Worm (Caenorhabditis elegans) whole organism, late embryonic: ENCODE measurements around the gene F56H9.2.

ENCODE experiments used
- C08G9.2 ChIP-seq: sonication (generic microtip); optimal IDR thresholded peaks from 2 replicates; lab custom pipeline; 2016; ENCODE audit warnings: mild to moderate bottlenecking, missing genetic modification characterization, moderate library complexity, missing compliant biosample characterization
- C38D4.7 ChIP-seq: fragments of 200-800 bp; sonication (Bioruptor generic); optimal IDR thresholded peaks from 2 replicates; lab custom pipeline; 2018; ENCODE audit warnings: mild to moderate bottlenecking, missing genetic modification characterization, moderate library complexity, missing compliant biosample characterization
- T23F11.4 ChIP-seq: fragments of 200-800 bp; sonication (Bioruptor generic); optimal IDR thresholded peaks from 2 replicates; lab custom pipeline; 2018; ENCODE audit warnings: mild to moderate bottlenecking, missing genetic modification characterization, missing compliant biosample characterization
- Y22D7AL.16 ChIP-seq: sonication (generic microtip); optimal IDR thresholded peaks from 2 replicates; lab custom pipeline; 2016; ENCODE audit warnings: missing genetic modification characterization, missing compliant biosample characterization
- ahr-1 ChIP-seq: sonication (generic microtip); optimal IDR thresholded peaks from 2 replicates; lab custom pipeline; 2016; ENCODE audit warnings: missing genetic modification characterization, missing compliant biosample characterization
- ama-1 ChIP-seq: fragments of 150-350 bp; optimal IDR thresholded peaks from 2 replicates; lab custom pipeline; 2014
- ceh-18 ChIP-seq: sonication (generic microtip); optimal IDR thresholded peaks from 2 replicates; lab custom pipeline; 2016; ENCODE audit warnings: missing genetic modification characterization, missing compliant biosample characterization
- ceh-19 ChIP-seq: fragments of 200-800 bp; sonication (Bioruptor generic); optimal IDR thresholded peaks from 2 replicates; lab custom pipeline; 2018; ENCODE audit warnings: mild to moderate bottlenecking, missing genetic modification characterization, missing compliant biosample characterization
- ceh-2 ChIP-seq: sonication (generic microtip); optimal IDR thresholded peaks from 2 replicates; lab custom pipeline; 2016; ENCODE audit warnings: missing genotype, missing genetic modification characterization, missing compliant biosample characterization
- ceh-22 ChIP-seq: sonication (generic microtip); optimal IDR thresholded peaks from 2 replicates; lab custom pipeline; 2017; ENCODE audit warnings: missing biosample characterization, missing genetic modification characterization
- ceh-24 ChIP-seq: sonication (generic microtip); optimal IDR thresholded peaks from 2 replicates; lab custom pipeline; 2016; ENCODE audit warnings: mild to moderate bottlenecking, missing genetic modification characterization, missing compliant biosample characterization
- ceh-30 ChIP-seq: fragments of 150-350 bp; optimal IDR thresholded peaks from 2 replicates; lab custom pipeline; 2014; ENCODE audit warnings: missing biosample characterization, missing genetic modification characterization
- ceh-31 ChIP-seq: sonication (generic microtip); optimal IDR thresholded peaks from 2 replicates; lab custom pipeline; 2016; ENCODE audit warnings: missing genetic modification characterization, missing compliant biosample characterization
- ceh-34 ChIP-seq: sonication (generic microtip); optimal IDR thresholded peaks from 2 replicates; lab custom pipeline; 2016; ENCODE audit warnings: mild to moderate bottlenecking, missing genetic modification characterization, missing compliant biosample characterization
- ceh-45 ChIP-seq: fragments of 200-800 bp; sonication (Bioruptor generic); IDR thresholded peaks from 2 replicates; pipeline ENCODE4 v1.3.6; 2022; ENCODE audit warnings: missing genetic modification reagents, missing genetic modification characterization, missing compliant biosample characterization
- ceh-6 ChIP-seq: fragments of 200-800 bp; sonication (Bioruptor generic); optimal IDR thresholded peaks from 2 replicates; lab custom pipeline; 2018; ENCODE audit warnings: mild to moderate bottlenecking, missing genetic modification characterization, missing compliant biosample characterization
- elt-2 ChIP-seq: sonication (generic microtip); optimal IDR thresholded peaks from 2 replicates; lab custom pipeline; 2016; ENCODE audit warnings: missing genetic modification reagents, missing genetic modification characterization, missing compliant biosample characterization
- eyg-1 ChIP-seq: sonication (generic microtip); optimal IDR thresholded peaks from 2 replicates; lab custom pipeline; 2016; ENCODE audit warnings: missing genotype, missing genetic modification characterization, missing compliant biosample characterization
- fax-1 ChIP-seq: sonication (generic microtip); optimal IDR thresholded peaks from 2 replicates; lab custom pipeline; 2016; ENCODE audit warnings: missing genotype, missing genetic modification characterization, missing compliant biosample characterization
- fkh-10 ChIP-seq: fragments of 150-350 bp; optimal IDR thresholded peaks from 2 replicates; lab custom pipeline; 2014; ENCODE audit warnings: missing biosample characterization, missing genetic modification reagents, missing genetic modification characterization
- gmeb-2 ChIP-seq: sonication (generic microtip); optimal IDR thresholded peaks from 2 replicates; lab custom pipeline; 2016; ENCODE audit warnings: missing genetic modification characterization, inconsistent platforms, missing compliant biosample characterization
- hlh-15 ChIP-seq: sonication (generic microtip); optimal IDR thresholded peaks from 2 replicates; lab custom pipeline; 2016; ENCODE audit warnings: missing genetic modification characterization, missing compliant biosample characterization
- hlh-30 ChIP-seq: sonication (generic microtip); optimal IDR thresholded peaks from 2 replicates; lab custom pipeline; 2017; ENCODE audit warnings: antibody characterized with exemption, missing genetic modification characterization, missing compliant biosample characterization; ENCODE audit not compliant: insufficient read depth
- hlh-6 ChIP-seq: sonication (generic microtip); optimal IDR thresholded peaks from 2 replicates; lab custom pipeline; 2016; ENCODE audit warnings: missing genotype, missing genetic modification characterization, missing compliant biosample characterization
- hlh-8 ChIP-seq: sonication (generic microtip); optimal IDR thresholded peaks from 2 replicates; lab custom pipeline; 2016; ENCODE audit warnings: missing genotype, missing genetic modification characterization, missing compliant biosample characterization
- lim-6 ChIP-seq: sonication (generic microtip); optimal IDR thresholded peaks from 2 replicates; lab custom pipeline; 2016; ENCODE audit warnings: missing genetic modification characterization, missing compliant biosample characterization
- lin-11 ChIP-seq: fragments of 200-800 bp; sonication (Bioruptor generic); optimal IDR thresholded peaks from 2 replicates; lab custom pipeline; 2018; ENCODE audit warnings: mild to moderate bottlenecking, missing genetic modification characterization, missing compliant biosample characterization
- madf-2 ChIP-seq: sonication (generic microtip); optimal IDR thresholded peaks from 2 replicates; lab custom pipeline; 2017; ENCODE audit warnings: missing genetic modification characterization, missing compliant biosample characterization
- mec-3 ChIP-seq: sonication (generic microtip); optimal IDR thresholded peaks from 2 replicates; lab custom pipeline; 2016; ENCODE audit warnings: borderline replicate concordance, missing genetic modification characterization, missing compliant biosample characterization
- nfya-1 ChIP-seq: sonication (generic microtip); optimal IDR thresholded peaks from 2 replicates; lab custom pipeline; 2017; ENCODE audit warnings: missing genetic modification characterization, mild to moderate bottlenecking, missing compliant biosample characterization, antibody characterized with exemption, moderate library complexity
- nhr-232 ChIP-seq: sonication (generic microtip); optimal IDR thresholded peaks from 2 replicates; lab custom pipeline; 2016; ENCODE audit warnings: missing genetic modification characterization, missing compliant biosample characterization
- npax-4 ChIP-seq: sonication (generic microtip); optimal IDR thresholded peaks from 2 replicates; lab custom pipeline; 2016; ENCODE audit warnings: missing genetic modification characterization, missing compliant biosample characterization
- odd-2 ChIP-seq: sonication (generic microtip); optimal IDR thresholded peaks from 2 replicates; lab custom pipeline; 2017; ENCODE audit warnings: antibody characterized with exemption, mild to moderate bottlenecking, missing genetic modification characterization, missing compliant biosample characterization
- pat-9 ChIP-seq: fragments of 200-800 bp; sonication (Bioruptor generic); optimal IDR thresholded peaks from 2 replicates; lab custom pipeline; 2018; ENCODE audit warnings: mild to moderate bottlenecking, missing genetic modification characterization, moderate library complexity, missing compliant biosample characterization
- pax-1 ChIP-seq: fragments of 150-350 bp; optimal IDR thresholded peaks from 2 replicates; lab custom pipeline; 2014; ENCODE audit warnings: missing biosample characterization, missing genetic modification characterization
- pha-4 ChIP-seq: fragments of 150-350 bp; optimal IDR thresholded peaks from 2 replicates; lab custom pipeline; 2018; ENCODE audit warnings: missing biosample characterization, missing genetic modification reagents, missing genetic modification characterization
- pqm-1 ChIP-seq: sonication (generic microtip); optimal IDR thresholded peaks from 2 replicates; lab custom pipeline; 2016; ENCODE audit warnings: missing genetic modification characterization, missing compliant biosample characterization
- rnt-1 ChIP-seq: sonication (generic microtip); optimal IDR thresholded peaks from 2 replicates; lab custom pipeline; 2016; ENCODE audit warnings: missing genetic modification characterization, missing compliant biosample characterization
- sdc-2 ChIP-seq: sonication (generic microtip); optimal IDR thresholded peaks from 2 replicates; lab custom pipeline; 2016; ENCODE audit warnings: missing genotype, missing genetic modification characterization, missing compliant biosample characterization
- sox-2 ChIP-seq: fragments of 200-800 bp; sonication (Bioruptor generic); IDR thresholded peaks from 2 replicates; pipeline ENCODE4 v1.3.6; 2022; ENCODE audit warnings: missing genetic modification reagents, missing genetic modification characterization, missing compliant biosample characterization
- syd-9 ChIP-seq: sonication (generic microtip); optimal IDR thresholded peaks from 2 replicates; lab custom pipeline; 2016; ENCODE audit warnings: mild to moderate bottlenecking, missing genetic modification characterization, moderate library complexity, missing compliant biosample characterization
- tbx-2 ChIP-seq: sonication (generic microtip); optimal IDR thresholded peaks from 2 replicates; lab custom pipeline; 2016; ENCODE audit warnings: missing genetic modification characterization, missing compliant biosample characterization
- tbx-7 ChIP-seq: sonication (generic microtip); optimal IDR thresholded peaks from 2 replicates; lab custom pipeline; 2016; ENCODE audit warnings: missing genotype, missing genetic modification characterization, missing compliant biosample characterization
- ttx-3 ChIP-seq: sonication (generic microtip); optimal IDR thresholded peaks from 2 replicates; lab custom pipeline; 2016; ENCODE audit warnings: missing genetic modification reagents, missing genetic modification characterization, missing compliant biosample characterization
- unc-3 ChIP-seq, 2 experiments: fragments of 200-800 bp in 1 of 2; sonication (Bioruptor generic) in 1 of 2; sonication (generic microtip) in 1 of 2; conservative IDR thresholded peaks in 1 of 2; optimal IDR thresholded peaks in 1 of 2; 2 replicates each; pipeline versions ENCODE4 v1.3.6 to Lab custom; 2016 to 2022; ENCODE audit warnings: missing compliant biosample characterization in 2 of 2, missing genetic modification characterization in 2 of 2, missing genetic modification reagents in 1 of 2
- unc-55 ChIP-seq: sonication (generic microtip); optimal IDR thresholded peaks from 2 replicates; lab custom pipeline; 2017; ENCODE audit warnings: missing biosample characterization, missing genetic modification reagents, missing genetic modification characterization
- zip-5 ChIP-seq: sonication (generic microtip); optimal IDR thresholded peaks from 2 replicates; lab custom pipeline; 2016; ENCODE audit warnings: missing genetic modification characterization, missing compliant biosample characterization
- ztf-16 ChIP-seq: sonication (generic microtip); optimal IDR thresholded peaks from 2 replicates; lab custom pipeline; 2017; ENCODE audit warnings: missing genetic modification characterization, missing compliant biosample characterization

F56H9.2 gene

ce11 chrV:12637238-12637690 is at the start of gene F56H9.2:
F56H9.2 (plus strand) TSS chrV:12637663.
- TF ChIP-seq ceh-6 (GFP tag; lab: Kevin White, UChicago), result no peak
- TF ChIP-seq ceh-31 (tag; lab: Kevin White, UChicago), result peak; percentile 45
- TF ChIP-seq pax-1 (tag; lab: Kevin White, UChicago), result peak; percentile 23
- no peak for TF ChIP-seq zip-5 (tag; lab: Kevin White, UChicago)
- TF ChIP-seq hlh-30 (tag; lab: Kevin White, UChicago), result peak; percentile 69
- no peak for TF ChIP-seq mec-3 (tag; lab: Kevin White, UChicago)
- no peak for TF ChIP-seq madf-2
- TF ChIP-seq nhr-232 (tag; lab: Kevin White, UChicago), result no peak
- peak; percentile 32 for TF ChIP-seq ztf-16 (tag; lab: Kevin White, UChicago)
- no peak for TF ChIP-seq fkh-10 (GFP tag; lab: Kevin White, UChicago)
- peak; percentile 48 for TF ChIP-seq ceh-2 (tag; lab: Kevin White, UChicago)
- no peak for TF ChIP-seq T23F11.4
- TF ChIP-seq ceh-34, result no peak
- TF ChIP-seq pqm-1 (tag; lab: Kevin White, UChicago), result no peak
- TF ChIP-seq hlh-15 (tag; lab: Kevin White, UChicago), result no peak
- no peak for TF ChIP-seq Y22D7AL.16 (tag; lab: Kevin White, UChicago)
- no peak for TF ChIP-seq ceh-19 (GFP tag; lab: Kevin White, UChicago)
- no peak for TF ChIP-seq ceh-24 (tag; lab: Kevin White, UChicago)
- no peak for TF ChIP-seq ttx-3 (tag; lab: Kevin White, UChicago)
- no peak for TF ChIP-seq fax-1 (tag; lab: Kevin White, UChicago)
- TF ChIP-seq ceh-45, result no peak
- no peak for TF ChIP-seq tbx-7
- no peak for TF ChIP-seq odd-2 (tag; lab: Kevin White, UChicago)
- TF ChIP-seq ahr-1, result no peak
- TF ChIP-seq eyg-1 (tag; lab: Kevin White, UChicago), result no peak
- peak; percentile 66 for TF ChIP-seq elt-2
- no peak for TF ChIP-seq pha-4 (tag; lab: Kevin White, UChicago)
- peak; percentile 55 for TF ChIP-seq hlh-8 (tag; lab: Kevin White, UChicago)
- TF ChIP-seq tbx-2, result peak; percentile 65
- no peak for TF ChIP-seq ceh-22 (tag; lab: Kevin White, UChicago)
- TF ChIP-seq gmeb-2, result no peak
- TF ChIP-seq sox-2, result peak; percentile 65
- peak; percentile 55 for TF ChIP-seq sdc-2 (tag; lab: Kevin White, UChicago)
- TF ChIP-seq ama-1 (lab: Kevin White, UChicago), result no peak
- no peak for TF ChIP-seq unc-3 (GFP tag; conservative IDR thresholded peaks at IDR 0.05; lab: Robert Waterston, UW)
- TF ChIP-seq unc-3 (tag; optimal IDR thresholded peaks at IDR 0.05; lab: Kevin White, UChicago), result no peak
- no peak for TF ChIP-seq rnt-1 (tag; lab: Kevin White, UChicago)
- no peak for TF ChIP-seq C38D4.7 (GFP tag; lab: Kevin White, UChicago)
- no peak for TF ChIP-seq ceh-30
- TF ChIP-seq hlh-6 (tag; lab: Kevin White, UChicago), result no peak
- TF ChIP-seq unc-55 (GFP tag; lab: Kevin White, UChicago), result peak; percentile 4
- TF ChIP-seq npax-4 (tag; lab: Kevin White, UChicago), result no peak
- TF ChIP-seq C08G9.2 (tag; lab: Kevin White, UChicago), result no peak
- TF ChIP-seq nfya-1, result peak; percentile 52
- TF ChIP-seq syd-9, result no peak
- no peak for TF ChIP-seq lin-11
- peak; percentile 41 for TF ChIP-seq ceh-18 (tag; lab: Kevin White, UChicago)
- no peak for TF ChIP-seq lim-6 (tag; lab: Kevin White, UChicago)
- no peak for TF ChIP-seq pat-9
- TF ChIP-seq, all 69 proteins: peak for 13
